Fruit fly (Drosophila melanogaster): ENCODE results near the gene CG14683.

Gene CG14683

DNA sequence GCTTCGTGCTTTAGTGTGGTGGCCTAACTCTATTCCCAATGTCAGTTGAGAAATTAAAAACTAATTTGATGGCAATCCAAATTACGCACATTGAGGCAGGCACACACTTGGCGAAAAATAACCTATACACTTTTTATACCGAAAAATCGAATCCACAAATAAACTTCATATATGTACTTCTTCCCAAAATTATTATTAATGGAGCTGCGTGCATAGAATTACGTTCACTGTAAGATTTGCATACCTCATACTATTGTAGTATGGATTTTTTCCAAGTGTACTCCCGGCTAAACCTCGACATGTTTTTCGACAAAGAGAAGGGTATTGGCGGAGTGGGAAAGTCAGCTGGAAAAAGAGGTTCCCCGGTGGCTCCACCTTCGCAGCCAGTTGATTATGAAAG lies 12.2 kb upstream of the CG14683 start (continued):
- TF ChIP-seq her (GFP tag; optimal IDR thresholded peaks at IDR 0.05) = no peak
- TF ChIP-seq CG1647 (GFP tag; optimal IDR thresholded peaks at IDR 0.05) = peak; percentile 71
- TF ChIP-seq CG1602 (GFP tag; optimal IDR thresholded peaks at IDR 0.05) = peak; percentile 22
- no peak for TF ChIP-seq ham (GFP tag; IDR thresholded peaks at IDR 0.05)
- TF ChIP-seq CG7928 (GFP tag; optimal IDR thresholded peaks at IDR 0.05) = no peak
- TF ChIP-seq Side (GFP tag; optimal IDR thresholded peaks at IDR 0.05) = peak; percentile 42
- TF ChIP-seq eve (GFP tag; optimal IDR thresholded peaks at IDR 0.05) = peak in 1 of 2 experiments; percentile 87
- peak; percentile 53 for TF ChIP-seq nmo (GFP tag; optimal IDR thresholded peaks at IDR 0.05)
- peak; percentile 10 for TF ChIP-seq fd3F (GFP tag; optimal IDR thresholded peaks at IDR 0.05)
- peak; percentile 25 for TF ChIP-seq TFAM (GFP tag; optimal IDR thresholded peaks at IDR 0.05)
- TF ChIP-seq Meics (GFP tag; optimal IDR thresholded peaks at IDR 0.05) = peak; percentile 36
- TF ChIP-seq CG17802 (tag; optimal IDR thresholded peaks at IDR 0.05) = peak; percentile 41
- peak; percentile 49; the same call in 1 of the 2 replicates for TF ChIP-seq ranshi (GFP tag; IDR thresholded peaks at IDR 0.05)
- no peak for TF ChIP-seq ftz-f1 (GFP tag; optimal IDR thresholded peaks at IDR 0.05)
- TF ChIP-seq tin (GFP tag; optimal IDR thresholded peaks at IDR 0.05) = peak; percentile 60
- TF ChIP-seq mam (GFP tag; optimal IDR thresholded peaks at IDR 0.05) = peak; percentile 41
- no peak for TF ChIP-seq Poxn (GFP tag; IDR thresholded peaks at IDR 0.05)
- no peak for TF ChIP-seq CG11560 (tag; IDR thresholded peaks at IDR 0.05)
- TF ChIP-seq crp (GFP tag; optimal IDR thresholded peaks at IDR 0.05) = peak in 1 of 2 experiments; percentile 1
- no peak for TF ChIP-seq CG17912 (GFP tag; optimal IDR thresholded peaks at IDR 0.05)
- TF ChIP-seq CG12155 (GFP tag; optimal IDR thresholded peaks at IDR 0.05) = peak; percentile 3
- peak; percentile 53 to 71 for TF ChIP-seq Pdp1 (GFP tag; optimal IDR thresholded peaks at IDR 0.05)
- TF ChIP-seq CG12391 (tag; optimal IDR thresholded peaks at IDR 0.05) = peak; percentile 64
- no peak for TF ChIP-seq chm (GFP tag; IDR thresholded peaks at IDR 0.05)
- peak; percentile 58 for TF ChIP-seq Antp (GFP tag; optimal IDR thresholded peaks at IDR 0.05)
- TF ChIP-seq ab (GFP tag; optimal IDR thresholded peaks at IDR 0.05) = peak; percentile 28
- TF ChIP-seq CG11695 (GFP tag; IDR thresholded peaks at IDR 0.05) = peak; percentile 60; the same call in 1 of the 3 replicates
- peak; percentile 15 for TF ChIP-seq sd (tag; optimal IDR thresholded peaks at IDR 0.05)
- TF ChIP-seq eyg (GFP tag; optimal IDR thresholded peaks at IDR 0.05) = no peak
- TF ChIP-seq da (GFP tag; optimal IDR thresholded peaks at IDR 0.05) = no peak
- peak; percentile 43 for TF ChIP-seq Mes4 (GFP tag; optimal IDR thresholded peaks at IDR 0.05)
- TF ChIP-seq Xrp1 (GFP tag; IDR thresholded peaks at IDR 0.05) = peak; percentile 75
- no peak for TF ChIP-seq gro (GFP tag; optimal IDR thresholded peaks at IDR 0.05)
- no peak for TF ChIP-seq CG6765 (GFP tag; optimal IDR thresholded peaks at IDR 0.05)
- TF ChIP-seq H2.0 (GFP tag; IDR thresholded peaks at IDR 0.05) = peak; percentile 56; the same call in 1 of the 2 replicates
- TF ChIP-seq CG12744 (GFP tag; optimal IDR thresholded peaks at IDR 0.05) = no peak
- peak; percentile 25 for TF ChIP-seq Nf-YB (GFP tag; optimal IDR thresholded peaks at IDR 0.05)
- TF ChIP-seq gem (tag; optimal IDR thresholded peaks at IDR 0.05) = peak; percentile 77
- TF ChIP-seq D19A (tag; optimal IDR thresholded peaks at IDR 0.05) = peak; percentile 77
- TF ChIP-seq CG42726 (GFP tag; IDR thresholded peaks at IDR 0.05; ENCODE audit: partially characterized antibody) = no peak
- peak; percentile 4 for TF ChIP-seq Myb (GFP tag; optimal IDR thresholded peaks at IDR 0.05)
- peak; percentile 79 for TF ChIP-seq Oli (tag; optimal IDR thresholded peaks at IDR 0.05)
- TF ChIP-seq CG13424 (tag; optimal IDR thresholded peaks at IDR 0.05) = peak; percentile 69
- TF ChIP-seq Lhr (GFP tag; optimal IDR thresholded peaks at IDR 0.05) = no peak
- TF ChIP-seq Hsf (GFP tag; optimal IDR thresholded peaks at IDR 0.05) = peak; percentile 33
- peak; percentile 63; the same call in 1 of the 3 replicates for TF ChIP-seq CG2199 (GFP tag; IDR thresholded peaks at IDR 0.05)
- TF ChIP-seq inv (GFP tag; IDR thresholded peaks at IDR 0.05; ENCODE audit: partially characterized antibody) = no peak
- TF ChIP-seq CG8924 (tag; optimal IDR thresholded peaks at IDR 0.05) = peak; percentile 53
- no peak for TF ChIP-seq Spps (tag; optimal IDR thresholded peaks at IDR 0.05)
- no peak for TF ChIP-seq HmgZ (tag; optimal IDR thresholded peaks at IDR 0.05)
- TF ChIP-seq CG30020 (tag; optimal IDR thresholded peaks at IDR 0.05) = no peak

Data from whole organism, embryonic.